Fruit fly (Drosophila melanogaster) whole organism, embryonic: ENCODE measurements around the gene mAcon1.

ENCODE experiments used
- Ada2b ChIP-seq: fragments of 200-800 bp; sonication (Bioruptor generic); IDR thresholded peaks from 2 replicates; pipeline ENCODE4 v1.3.6; 2022; ENCODE audit warnings: missing biosample characterization, missing genetic modification characterization
- Adf1 ChIP-seq: fragments of 200-800 bp; sonication (Bioruptor generic); IDR thresholded peaks from 2 replicates; pipeline ENCODE4 v1.3.6; 2022; ENCODE audit warnings: missing biosample characterization, missing genetic modification characterization
- Antp ChIP-seq: fragments of 200-800 bp; sonication (Bioruptor generic); optimal IDR thresholded peaks from 3 replicates; lab custom pipeline; 2016; ENCODE audit warnings: missing biosample characterization, missing genetic modification characterization
- Atf3 ChIP-seq: fragments of 200-800 bp; sonication (Bioruptor generic); optimal IDR thresholded peaks from 3 replicates; lab custom pipeline; 2016; ENCODE audit warnings: missing biosample characterization, missing genetic modification characterization
- CG10565 ChIP-seq: fragments of 200-800 bp; sonication (Bioruptor generic); optimal IDR thresholded peaks from 3 replicates; lab custom pipeline; 2016; ENCODE audit warnings: missing biosample characterization, mild to moderate bottlenecking, missing genetic modification characterization
- CG10979 ChIP-seq: fragments of 200-800 bp; sonication (Bioruptor generic); optimal IDR thresholded peaks from 2 replicates; lab custom pipeline; 2018; ENCODE audit warnings: missing biosample characterization, mild to moderate bottlenecking, missing genetic modification characterization, moderate library complexity
- CG11695 ChIP-seq: fragments of 200-800 bp; sonication (Bioruptor generic); IDR thresholded peaks from 3 replicates; pipeline ENCODE4 v1.3.6; 2022; ENCODE audit warnings: missing biosample characterization, missing genetic modification characterization
- CG12942 ChIP-seq: fragments of 200-800 bp; sonication (Bioruptor generic); optimal IDR thresholded peaks from 3 replicates; lab custom pipeline; 2016; ENCODE audit warnings: missing biosample characterization, missing genetic modification characterization
- CG15514 ChIP-seq: fragments of 200-800 bp; sonication (Bioruptor generic); optimal IDR thresholded peaks from 3 replicates; lab custom pipeline; 2017; ENCODE audit warnings: missing biosample characterization, missing genetic modification characterization, mild to moderate bottlenecking, moderate library complexity, missing genetic modification reagents
- CG15601 ChIP-seq: fragments of 200-800 bp; sonication (Bioruptor generic); optimal IDR thresholded peaks from 3 replicates; lab custom pipeline; 2019; ENCODE audit warnings: missing biosample characterization, mild to moderate bottlenecking, missing genetic modification characterization, moderate library complexity
- CG17186 ChIP-seq: fragments of 200-800 bp; sonication (Bioruptor generic); optimal IDR thresholded peaks from 3 replicates; lab custom pipeline; 2017; ENCODE audit warnings: missing biosample characterization, missing genetic modification reagents, missing genetic modification characterization
- CG18599 ChIP-seq: fragments of 200-800 bp; sonication (Bioruptor generic); optimal IDR thresholded peaks from 3 replicates; lab custom pipeline; 2017; ENCODE audit warnings: missing biosample characterization, missing genetic modification characterization, mild to moderate bottlenecking, moderate library complexity, missing genetic modification reagents
- CG42726 ChIP-seq: fragments of 200-800 bp; sonication (Bioruptor generic); IDR thresholded peaks from 2 replicates; pipeline ENCODE4 v1.3.6; 2022; ENCODE audit warnings: missing biosample characterization, missing genetic modification characterization; ENCODE audit not compliant: partially characterized antibody
- CG4360 ChIP-seq: fragments of 200-800 bp; sonication (Bioruptor generic); IDR thresholded peaks from 2 replicates; pipeline ENCODE4 v1.3.6; 2022; ENCODE audit warnings: missing biosample characterization, missing genetic modification characterization
- CG43689 ChIP-seq: fragments of 200-800 bp; sonication (Bioruptor generic); IDR thresholded peaks from 2 replicates; pipeline ENCODE4 v1.3.6; 2022; ENCODE audit warnings: missing biosample characterization, missing genetic modification characterization
- CG4730 ChIP-seq: fragments of 200-800 bp; sonication (Bioruptor generic); IDR thresholded peaks from 2 replicates; pipeline ENCODE4 v1.3.6; 2022; ENCODE audit warnings: missing biosample characterization, missing genetic modification characterization
- CG7963 ChIP-seq: fragments of 200-800 bp; sonication (Bioruptor generic); IDR thresholded peaks from 3 replicates; pipeline ENCODE4 v1.3.6; 2022; ENCODE audit warnings: missing biosample characterization, missing genetic modification characterization; ENCODE audit not compliant: partially characterized antibody
- CG8924 ChIP-seq: fragments of 200-800 bp; optimal IDR thresholded peaks from 3 replicates; lab custom pipeline; 2019; ENCODE audit warnings: missing biosample characterization, mild to moderate bottlenecking, missing genetic modification characterization, moderate library complexity
- CTCF ChIP-seq: fragments of 200-800 bp; sonication (Bioruptor generic); optimal IDR thresholded peaks from 2 replicates; lab custom pipeline; 2017; ENCODE audit warnings: missing biosample characterization, mild to moderate bottlenecking, missing genetic modification characterization, moderate library complexity
- Dip2 ChIP-seq: fragments of 200-800 bp; sonication (Bioruptor generic); IDR thresholded peaks from 2 replicates; pipeline ENCODE4 v1.3.6; 2022; ENCODE audit warnings: missing biosample characterization, missing genetic modification characterization
- ERR ChIP-seq: fragments of 200-800 bp; sonication (Bioruptor generic); optimal IDR thresholded peaks from 2 replicates; lab custom pipeline; 2016; ENCODE audit warnings: missing biosample characterization, missing genetic modification characterization
- GATAe ChIP-seq: fragments of 200-800 bp; sonication (Bioruptor generic); conservative IDR thresholded peaks from 2 replicates; pipeline ENCODE4 v1.3.6; 2022; ENCODE audit warnings: missing biosample characterization, missing genetic modification characterization
- HLH4C ChIP-seq: fragments of 200-800 bp; sonication (Bioruptor generic); IDR thresholded peaks from 3 replicates; pipeline ENCODE4 v1.3.6; 2022; ENCODE audit warnings: missing biosample characterization, missing genetic modification characterization; ENCODE audit not compliant: partially characterized antibody
- HmgD ChIP-seq: fragments of 200-800 bp; sonication (Bioruptor generic); optimal IDR thresholded peaks from 3 replicates; lab custom pipeline; 2016; ENCODE audit warnings: missing biosample characterization, missing genetic modification characterization
- Hr3 ChIP-seq: fragments of 200-800 bp; sonication (Bioruptor generic); optimal IDR thresholded peaks from 3 replicates; lab custom pipeline; 2016; ENCODE audit warnings: missing biosample characterization, missing genetic modification characterization
- Hr39 ChIP-seq: fragments of >200 bp; optimal IDR thresholded peaks from 2 replicates; lab custom pipeline; 2017
- MESR4 ChIP-seq: fragments of 200-800 bp; sonication (Bioruptor generic); optimal IDR thresholded peaks from 2 replicates; lab custom pipeline; 2018; ENCODE audit warnings: missing biosample characterization, mild to moderate bottlenecking, missing genetic modification characterization, moderate library complexity
- Med ChIP-seq: fragments of 200-800 bp; sonication (Bioruptor generic); peaks from one replicate; lab custom pipeline; 2016; ENCODE audit warnings: missing biosample characterization, missing genetic modification characterization, mild to moderate bottlenecking, inconsistent platforms, moderate library complexity
- Neu2 ChIP-seq: fragments of 200-800 bp; sonication (Bioruptor generic); optimal IDR thresholded peaks from 3 replicates; lab custom pipeline; 2016; ENCODE audit warnings: missing biosample characterization, missing genetic modification characterization, borderline replicate concordance
- PHDP ChIP-seq: fragments of 200-800 bp; sonication (Bioruptor generic); optimal IDR thresholded peaks from 3 replicates; lab custom pipeline; 2018; ENCODE audit warnings: missing biosample characterization, mild to moderate bottlenecking, missing genetic modification characterization, moderate library complexity
- Sin3A ChIP-seq: fragments of >200 bp; optimal IDR thresholded peaks from 2 replicates; lab custom pipeline; 2018
- Sry-δ ChIP-seq: fragments of 200-800 bp; sonication (Bioruptor generic); optimal IDR thresholded peaks from 2 replicates; lab custom pipeline; 2016; ENCODE audit warnings: missing biosample characterization, missing genetic modification characterization
- Stat92E ChIP-seq, 3 experiments: fragments of >200 bp in 2 of 3; fragments of 200-800 bp in 1 of 3; sonication (Bioruptor generic) in 1 of 3; optimal IDR thresholded peaks; 2 replicates each; lab custom pipeline; 2017 to 2019; ENCODE audit warnings: missing biosample characterization in 3 of 3, missing genetic modification characterization in 3 of 3, mild to moderate bottlenecking in 1 of 3, moderate library complexity in 1 of 3
- Xrp1 ChIP-seq: fragments of 200-800 bp; sonication (Bioruptor generic); IDR thresholded peaks from 2 replicates; pipeline ENCODE4 v1.3.6; 2022; ENCODE audit warnings: missing biosample characterization, missing genetic modification characterization
- az2 ChIP-seq: fragments of 200-800 bp; sonication (Bioruptor generic); optimal IDR thresholded peaks from 3 replicates; lab custom pipeline; 2016; ENCODE audit warnings: missing biosample characterization, missing genetic modification characterization
- bigmax ChIP-seq: fragments of 200-800 bp; sonication (Bioruptor generic); optimal IDR thresholded peaks from 2 replicates; lab custom pipeline; 2018; ENCODE audit warnings: missing biosample characterization, mild to moderate bottlenecking, missing genetic modification characterization
- chm ChIP-seq: fragments of 200-800 bp; sonication (Bioruptor generic); IDR thresholded peaks from 2 replicates; pipeline ENCODE4 v1.3.6; 2022; ENCODE audit warnings: missing biosample characterization, missing genetic modification characterization
- eve ChIP-seq, 2 experiments: fragments of >200 bp; optimal IDR thresholded peaks; 2 replicates each; lab custom pipeline; 2017; ENCODE audit warnings: missing biosample characterization in 2 of 2, missing genetic modification characterization in 2 of 2
- gem ChIP-seq: fragments of 200-800 bp; sonication (Bioruptor generic); optimal IDR thresholded peaks from 2 replicates; lab custom pipeline; 2019; ENCODE audit warnings: missing biosample characterization, mild to moderate bottlenecking, missing genetic modification characterization, moderate library complexity
- gsb-n ChIP-seq: fragments of 200-800 bp; sonication (Bioruptor generic); optimal IDR thresholded peaks from 3 replicates; lab custom pipeline; 2018; ENCODE audit warnings: missing biosample characterization, mild to moderate bottlenecking, missing genetic modification characterization
- lilli ChIP-seq: fragments of 200-800 bp; sonication (Bioruptor generic); optimal IDR thresholded peaks from 3 replicates; lab custom pipeline; 2016; ENCODE audit warnings: missing biosample characterization, missing genetic modification characterization
- mam ChIP-seq: fragments of 200-800 bp; sonication (Bioruptor generic); optimal IDR thresholded peaks from 3 replicates; lab custom pipeline; 2016; ENCODE audit warnings: missing biosample characterization, missing genetic modification characterization
- mirr ChIP-seq: fragments of 200-800 bp; sonication (Bioruptor generic); optimal IDR thresholded peaks from 3 replicates; lab custom pipeline; 2018; ENCODE audit warnings: missing biosample characterization, mild to moderate bottlenecking, missing genetic modification characterization
- onecut ChIP-seq: fragments of 200-800 bp; sonication (Bioruptor generic); IDR thresholded peaks from 2 replicates; pipeline ENCODE4 v1.3.6; 2022; ENCODE audit warnings: missing biosample characterization, missing genetic modification characterization
- schlank ChIP-seq: fragments of 200-800 bp; sonication (Bioruptor generic); optimal IDR thresholded peaks from 2 replicates; lab custom pipeline; 2018; ENCODE audit warnings: missing biosample characterization, mild to moderate bottlenecking, missing genetic modification characterization
- sens-2 ChIP-seq: fragments of 200-800 bp; sonication (Bioruptor generic); IDR thresholded peaks from 2 replicates; pipeline ENCODE4 v1.3.6; 2022; ENCODE audit warnings: missing biosample characterization, missing genetic modification characterization
- slou ChIP-seq: fragments of 200-800 bp; sonication (Bioruptor generic); optimal IDR thresholded peaks from 3 replicates; lab custom pipeline; 2016; ENCODE audit warnings: missing biosample characterization, missing genetic modification characterization
- trem ChIP-seq: fragments of 200-800 bp; optimal IDR thresholded peaks from 3 replicates; lab custom pipeline; 2019; ENCODE audit warnings: missing biosample characterization, mild to moderate bottlenecking, missing genetic modification characterization, moderate library complexity
- ttk ChIP-seq: fragments of 200-800 bp; sonication (Bioruptor generic); IDR thresholded peaks from 2 replicates; pipeline ENCODE4 v2.1.2; 2022; ENCODE audit warnings: missing biosample characterization, missing genetic modification characterization
- unpg ChIP-seq: fragments of 200-800 bp; sonication (Bioruptor generic); optimal IDR thresholded peaks from 3 replicates; lab custom pipeline; 2018; ENCODE audit warnings: missing biosample characterization, mild to moderate bottlenecking, missing genetic modification characterization, moderate library complexity
- wek ChIP-seq: fragments of 200-800 bp; sonication (Bioruptor generic); optimal IDR thresholded peaks from 3 replicates; lab custom pipeline; 2018; ENCODE audit warnings: missing biosample characterization, mild to moderate bottlenecking, missing genetic modification characterization, moderate library complexity

mAcon1 gene

dm6 chr2L:21214961-21215362, 46.6 kb downstream of the mAcon1 start (continued):
- TF ChIP-seq slou (GFP tag; lab: Kevin White, UChicago) = no peak
- no peak for TF ChIP-seq eve (GFP tag; optimal IDR thresholded peaks at IDR 0.05; lab: Kevin White, UChicago)
- no peak for TF ChIP-seq unpg (GFP tag; lab: Kevin White, UChicago)
- TF ChIP-seq CG10565 (GFP tag; lab: Kevin White, UChicago) = no peak
- peak in 1 of 3 experiments; percentile 57 for TF ChIP-seq Stat92E (GFP tag; optimal IDR thresholded peaks at IDR 0.05; lab: Kevin White, UChicago)
- TF ChIP-seq Neu2 (GFP tag; lab: Kevin White, UChicago) = peak; percentile 2
- no peak for TF ChIP-seq sens-2 (GFP tag; lab: Robert Waterston, UW)
- peak; percentile 12 for TF ChIP-seq gsb-n
- peak; percentile 58 for TF ChIP-seq CG42726
- TF ChIP-seq chm (GFP tag; lab: Robert Waterston, UW) = no peak; the same call in 1 of the 2 replicates
- TF ChIP-seq lilli = peak; percentile 81
- TF ChIP-seq Dip2 (GFP tag; lab: Robert Waterston, UW) = no peak
- no peak; the same call in 1 of the 2 replicates for TF ChIP-seq ttk
- TF ChIP-seq Hr39 (lab: Kevin White, UChicago) = no peak
- peak; percentile 19 for TF ChIP-seq CG15601 (tag; lab: Kevin White, UChicago)
- TF ChIP-seq CG4730 = no peak

dm6 chr2L:21218240-21218911, 50.0 kb downstream of the mAcon1 start, which contains the start of gene CG8679:
Gene CG8679 (minus strand): TSS chr2L:21218544.
- TF ChIP-seq schlank = peak; percentile 35
- TF ChIP-seq mam = no peak
- peak; percentile 8; the same call in 1 of the 3 replicates for TF ChIP-seq CG11695 (GFP tag; lab: Robert Waterston, UW)
- no peak for TF ChIP-seq PHDP
- TF ChIP-seq gem (tag; lab: Kevin White, UChicago) = no peak
- TF ChIP-seq wek (GFP tag; lab: Kevin White, UChicago) = no peak
- TF ChIP-seq CG7963 (GFP tag; lab: Robert Waterston, UW) = peak; percentile 6; the same call in 1 of the 3 replicates
- TF ChIP-seq CG4360 (GFP tag; lab: Robert Waterston, UW) = 0 out of 2 replicates have a peak, but pooled peaks have one; percentile 26
- no peak for TF ChIP-seq CG12942 (GFP tag; lab: Kevin White, UChicago)
- peak; percentile 67 for TF ChIP-seq CG17186 (GFP tag; lab: Kevin White, UChicago)
- peak; percentile 42 for TF ChIP-seq Med
- TF ChIP-seq CG18599 = peak; percentile 20
- TF ChIP-seq Ada2b (GFP tag; lab: Robert Waterston, UW) = no peak
- TF ChIP-seq Adf1 (GFP tag; lab: Robert Waterston, UW) = no peak
- TF ChIP-seq MESR4 (GFP tag; lab: Kevin White, UChicago) = peak; percentile 52
- TF ChIP-seq CG15514 (GFP tag; lab: Kevin White, UChicago) = peak; percentile 98
- TF ChIP-seq CTCF = peak; percentile 50
- peak; percentile 42 for TF ChIP-seq bigmax (GFP tag; lab: Kevin White, UChicago)
- TF ChIP-seq Xrp1 = no peak
- no peak for TF ChIP-seq az2 (GFP tag; lab: Kevin White, UChicago)
- TF ChIP-seq CG10979 (tag; lab: Kevin White, UChicago) = no peak
- no peak for TF ChIP-seq GATAe
- TF ChIP-seq Sry-δ (GFP tag; lab: Kevin White, UChicago) = peak; percentile 73
- TF ChIP-seq Sin3A (lab: Kevin White, UChicago) = peak; percentile 79
- no peak for TF ChIP-seq CG43689 (GFP tag; lab: Robert Waterston, UW)
- peak; percentile 16 for TF ChIP-seq CG8924 (tag; lab: Kevin White, UChicago)
- peak; percentile 86 for TF ChIP-seq trem (tag; lab: Kevin White, UChicago)
- TF ChIP-seq HLH4C (GFP tag; lab: Robert Waterston, UW) = peak; percentile 35; the same call in 1 of the 3 replicates
- TF ChIP-seq Atf3 (GFP tag; lab: Kevin White, UChicago) = no peak
- peak; percentile 32 for TF ChIP-seq Hr3
- no peak for TF ChIP-seq HmgD (GFP tag; lab: Kevin White, UChicago)
- TF ChIP-seq ERR (GFP tag; lab: Kevin White, UChicago) = peak; percentile 8
- TF ChIP-seq onecut = peak; percentile 32
- TF ChIP-seq Antp (GFP tag; lab: Kevin White, UChicago) = no peak
- TF ChIP-seq mirr = peak; percentile 77
